Worm (Caenorhabditis elegans) whole organism, L4 larva: ENCODE results near the gene F40F9.3.

Experiments
- F10B5.3 ChIP-seq: sonication (generic microtip); optimal IDR thresholded peaks from 2 replicates; lab custom pipeline; 2016; ENCODE audit warnings: mild to moderate bottlenecking, missing genetic modification characterization, missing compliant biosample characterization
- F26F4.8 ChIP-seq: fragments of 200-800 bp; sonication (Bioruptor generic); conservative IDR thresholded peaks from 2 replicates; pipeline ENCODE4 v1.3.6; 2022; ENCODE audit warnings: missing genetic modification characterization, missing compliant biosample characterization
- T20F7.1 ChIP-seq: fragments of 200-800 bp; sonication (Bioruptor generic); optimal IDR thresholded peaks from 2 replicates; lab custom pipeline; 2018; ENCODE audit warnings: mild to moderate bottlenecking, missing genetic modification characterization, missing compliant biosample characterization
- Y5F2A.4 ChIP-seq: fragments of 200-800 bp; sonication (Bioruptor generic); optimal IDR thresholded peaks from 2 replicates; lab custom pipeline; 2018; ENCODE audit warnings: mild to moderate bottlenecking, missing genetic modification characterization, missing compliant biosample characterization
- ZK546.5 ChIP-seq, 2 experiments: sonication (generic microtip); optimal IDR thresholded peaks; 2 replicates each; lab custom pipeline; 2017; ENCODE audit warnings: missing biosample characterization in 2 of 2, missing genetic modification characterization in 2 of 2
- aha-1 ChIP-seq: fragments of 150-350 bp; peaks from one replicate; lab custom pipeline; 2014; ENCODE audit warnings: missing biosample characterization, missing genetic modification characterization
- aly-2 ChIP-seq: sonication (generic microtip); optimal IDR thresholded peaks from 2 replicates; lab custom pipeline; 2018; ENCODE audit warnings: missing biosample characterization, missing genetic modification characterization
- arid-1 ChIP-seq: fragments of 200-800 bp; sonication (Bioruptor generic); conservative IDR thresholded peaks from 2 replicates; pipeline ENCODE4 v1.3.6; 2022; ENCODE audit warnings: missing genetic modification reagents, missing genetic modification characterization, missing compliant biosample characterization
- ceh-28 ChIP-seq: fragments of 150-350 bp; optimal IDR thresholded peaks from 2 replicates; lab custom pipeline; 2014; ENCODE audit warnings: missing biosample characterization, missing genetic modification reagents, missing genetic modification characterization
- ceh-82 ChIP-seq: sonication (generic microtip); optimal IDR thresholded peaks from 2 replicates; lab custom pipeline; 2017; ENCODE audit warnings: missing biosample characterization, missing genetic modification characterization
- ctbp-1 ChIP-seq: fragments of 200-800 bp; sonication (Bioruptor generic); IDR thresholded peaks from 2 replicates; pipeline ENCODE4 v1.3.6; 2022; ENCODE audit warnings: missing genetic modification reagents, missing genetic modification characterization, missing compliant biosample characterization
- daf-12 ChIP-seq: fragments of 150-350 bp; optimal IDR thresholded peaks from 2 replicates; lab custom pipeline; 2014; ENCODE audit warnings: missing biosample characterization, missing genetic modification reagents, missing genetic modification characterization
- dmd-8 ChIP-seq: fragments of 200-800 bp; sonication (Bioruptor generic); IDR thresholded peaks from 2 replicates; pipeline ENCODE4 v1.3.6; 2022; ENCODE audit warnings: missing genetic modification characterization, missing compliant biosample characterization
- dmd-9 ChIP-seq: fragments of 200-800 bp; sonication (Bioruptor generic); IDR thresholded peaks from 2 replicates; pipeline ENCODE4 v1.3.6; 2022; ENCODE audit warnings: missing genetic modification reagents, missing genetic modification characterization, missing compliant biosample characterization
- dpl-1 ChIP-seq: fragments of 150-350 bp; optimal IDR thresholded peaks from 2 replicates; lab custom pipeline; 2014; ENCODE audit warnings: missing biosample characterization, missing genetic modification reagents, missing genetic modification characterization
- dve-1 ChIP-seq: sonication (generic microtip); optimal IDR thresholded peaks from 2 replicates; lab custom pipeline; 2017; ENCODE audit warnings: antibody characterized with exemption, mild to moderate bottlenecking, missing genetic modification characterization, missing compliant biosample characterization; ENCODE audit not compliant: insufficient read depth
- egl-43 ChIP-seq: fragments of 200-800 bp; sonication (Bioruptor generic); IDR thresholded peaks from 2 replicates; pipeline ENCODE4 v1.3.6; 2022; ENCODE audit warnings: missing genetic modification reagents, missing genetic modification characterization, missing compliant biosample characterization
- hlh-11 ChIP-seq: fragments of 200-800 bp; sonication (Bioruptor generic); optimal IDR thresholded peaks from 2 replicates; lab custom pipeline; 2018; ENCODE audit warnings: mild to moderate bottlenecking, missing genetic modification characterization, missing compliant biosample characterization
- lin-1 ChIP-seq: fragments of 200-800 bp; sonication (Bioruptor generic); IDR thresholded peaks from 2 replicates; pipeline ENCODE4 v1.3.6; 2022; ENCODE audit warnings: missing genetic modification reagents, missing genetic modification characterization, missing compliant biosample characterization
- lin-13 ChIP-seq: fragments of 150-350 bp; optimal IDR thresholded peaks from 2 replicates; lab custom pipeline; 2014; ENCODE audit warnings: missing biosample characterization, missing genetic modification reagents, missing genetic modification characterization
- lin-29 ChIP-seq: fragments of 200-800 bp; sonication (Bioruptor generic); IDR thresholded peaks from 2 replicates; pipeline ENCODE4 v1.3.6; 2022; ENCODE audit warnings: missing genetic modification reagents, missing genetic modification characterization, missing compliant biosample characterization
- lin-39 ChIP-seq: fragments of 150-350 bp; optimal IDR thresholded peaks from 2 replicates; lab custom pipeline; 2014; ENCODE audit warnings: missing biosample characterization, missing genetic modification reagents, missing genetic modification characterization
- madf-5 ChIP-seq, 2 experiments: fragments of 200-800 bp; sonication (Bioruptor generic); IDR thresholded peaks; 2 replicates each; pipeline ENCODE4 v1.3.6; 2022; ENCODE audit warnings: missing compliant biosample characterization in 2 of 2, missing genetic modification characterization in 2 of 2
- madf-9 ChIP-seq: fragments of 200-800 bp; sonication (Bioruptor generic); conservative IDR thresholded peaks from 2 replicates; pipeline ENCODE4 v1.3.6; 2022; ENCODE audit warnings: missing genetic modification reagents, missing genetic modification characterization, missing compliant biosample characterization
- mxl-2 ChIP-seq: fragments of 200-800 bp; sonication (Bioruptor generic); conservative IDR thresholded peaks from 2 replicates; pipeline ENCODE4 v1.3.6; 2022; ENCODE audit warnings: missing genetic modification reagents, missing genetic modification characterization, missing compliant biosample characterization
- nhr-42 ChIP-seq: fragments of 200-800 bp; sonication (Bioruptor generic); IDR thresholded peaks from 2 replicates; pipeline ENCODE4 v1.3.6; 2022; ENCODE audit warnings: missing genetic modification characterization, missing compliant biosample characterization
- nhr-48 ChIP-seq: sonication (generic microtip); optimal IDR thresholded peaks from 2 replicates; lab custom pipeline; 2016; ENCODE audit warnings: mild to moderate bottlenecking, missing genetic modification characterization, missing compliant biosample characterization
- nhr-76 ChIP-seq: fragments of 150-350 bp; optimal IDR thresholded peaks from 2 replicates; lab custom pipeline; 2014; ENCODE audit warnings: missing biosample characterization, missing genetic modification characterization
- nhr-77 ChIP-seq: fragments of 150-350 bp; optimal IDR thresholded peaks from 2 replicates; lab custom pipeline; 2014; ENCODE audit warnings: missing biosample characterization, missing genetic modification characterization
- pha-4 ChIP-seq, 2 experiments: fragments of 150-350 bp in 1 of 2; fragments of 200-800 bp in 1 of 2; sonication (Bioruptor generic) in 1 of 2; IDR thresholded peaks in 1 of 2; optimal IDR thresholded peaks in 1 of 2; 2 replicates each; pipeline versions ENCODE4 v1.3.6 to Lab custom; 2014 to 2022; ENCODE audit warnings: missing genetic modification characterization in 2 of 2, missing genetic modification reagents in 2 of 2, missing biosample characterization in 1 of 2, missing compliant biosample characterization in 1 of 2
- php-3 ChIP-seq: fragments of 200-800 bp; sonication (Bioruptor generic); IDR thresholded peaks from 2 replicates; pipeline ENCODE4 v1.3.6; 2022; ENCODE audit warnings: missing genetic modification reagents, missing genetic modification characterization, missing compliant biosample characterization
- pqm-1 ChIP-seq: sonication (generic microtip); optimal IDR thresholded peaks from 2 replicates; lab custom pipeline; 2017; ENCODE audit warnings: missing biosample characterization, missing genetic modification characterization
- rbr-2 ChIP-seq: sonication (generic microtip); optimal IDR thresholded peaks from 2 replicates; lab custom pipeline; 2016; ENCODE audit warnings: missing genotype, missing genetic modification characterization, missing compliant biosample characterization
- snpc-1.2 ChIP-seq: fragments of 200-800 bp; sonication (Bioruptor generic); IDR thresholded peaks from 2 replicates; pipeline ENCODE4 v1.3.6; 2022; ENCODE audit warnings: missing genetic modification reagents, missing genetic modification characterization, missing compliant biosample characterization
- snpc-4 ChIP-seq: fragments of 150-350 bp; optimal IDR thresholded peaks from 2 replicates; lab custom pipeline; 2014; ENCODE audit warnings: missing biosample characterization, missing genetic modification characterization
- tag-97 ChIP-seq: fragments of 200-800 bp; sonication (Bioruptor generic); IDR thresholded peaks from 2 replicates; pipeline ENCODE4 v1.3.6; 2022; ENCODE audit warnings: missing genetic modification characterization, missing compliant biosample characterization
- unc-39 ChIP-seq: sonication (generic microtip); optimal IDR thresholded peaks from 2 replicates; lab custom pipeline; 2017; ENCODE audit warnings: missing biosample characterization, missing genetic modification characterization
- zag-1 ChIP-seq: fragments of 150-350 bp; optimal IDR thresholded peaks from 2 replicates; lab custom pipeline; 2014; ENCODE audit warnings: missing biosample characterization, missing genetic modification characterization
- zfp-2 ChIP-seq: sonication (generic microtip); optimal IDR thresholded peaks from 2 replicates; lab custom pipeline; 2016; ENCODE audit warnings: mild to moderate bottlenecking, missing genetic modification characterization, missing compliant biosample characterization
- zip-11 ChIP-seq: fragments of 200-800 bp; sonication (Bioruptor generic); IDR thresholded peaks from 2 replicates; pipeline ENCODE4 v1.3.6; 2022; ENCODE audit warnings: missing genetic modification characterization, missing compliant biosample characterization
- zip-2 ChIP-seq: fragments of 150-350 bp; optimal IDR thresholded peaks from 2 replicates; lab custom pipeline; 2014; ENCODE audit warnings: missing biosample characterization, missing genetic modification characterization
- ztf-11 ChIP-seq: fragments of 150-350 bp; optimal IDR thresholded peaks from 2 replicates; lab custom pipeline; 2014; ENCODE audit warnings: missing biosample characterization, missing genetic modification characterization
- ztf-7 ChIP-seq: fragments of 150-350 bp; optimal IDR thresholded peaks from 2 replicates; lab custom pipeline; 2014; ENCODE audit warnings: missing biosample characterization, missing genetic modification characterization

The F40F9.3 gene

DNA sequence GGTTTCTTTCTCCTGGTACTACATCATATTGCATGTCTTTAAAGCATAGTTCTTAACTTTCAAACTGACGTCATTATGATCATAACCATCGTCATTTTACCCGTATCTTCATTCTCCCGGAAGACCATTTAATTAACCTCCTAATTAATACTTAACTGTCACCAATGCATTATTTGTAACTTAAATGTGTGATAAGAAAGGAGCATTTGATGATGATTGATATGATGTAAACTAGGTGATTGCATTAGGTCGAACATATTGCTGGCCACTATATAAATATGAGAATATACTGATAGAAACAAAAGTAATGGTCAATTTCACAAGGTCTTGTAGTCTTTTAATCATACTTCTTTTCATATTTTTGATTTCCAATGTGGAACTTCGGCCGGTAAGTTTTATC lies 41.2 kb downstream of the F40F9.3 start, which contains the start of gene hrg-3:
Gene hrg-3 (plus strand): TSS at position 227 of the 400 bp plus-strand sequence.
- TF ChIP-seq ZK546.5 (tag; optimal IDR thresholded peaks at IDR 0.05; lab: Kevin White, UChicago) (no peak), daf-12 (tag; lab: Kevin White, UChicago) (no peak), dmd-9 (GFP tag; lab: Robert Waterston, UW) (no peak), unc-39 (tag; lab: Kevin White, UChicago) (no peak), dpl-1 (GFP tag; lab: Kevin White, UChicago) (no peak), pqm-1 (tag; lab: Kevin White, UChicago) (peak; percentile 31), zfp-2 (tag; lab: Kevin White, UChicago) (no peak), lin-29 (GFP tag; lab: Robert Waterston, UW) (no peak), Y5F2A.4 (no peak), lin-1 (GFP tag; lab: Robert Waterston, UW) (no peak), aha-1 (no peak), php-3 (GFP tag; lab: Robert Waterston, UW) (peak; percentile 66), ztf-11 (no peak), snpc-4 (tag; lab: Kevin White, UChicago) (no peak), ceh-82 (tag; lab: Kevin White, UChicago) (no peak), zip-11 (GFP tag; lab: Robert Waterston, UW) (no peak), nhr-42 (GFP tag; lab: Robert Waterston, UW) (no peak), dve-1 (tag; lab: Kevin White, UChicago) (no peak), tag-97 (GFP tag; lab: Robert Waterston, UW) (no peak), ceh-28 (tag; lab: Kevin White, UChicago) (no peak), ztf-7 (peak; percentile 92), pha-4 (GFP tag; IDR thresholded peaks at IDR 0.05; lab: Robert Waterston, UW) (no peak), pha-4 (tag; optimal IDR thresholded peaks at IDR 0.05; lab: Kevin White, UChicago) (no peak)
- TF ChIP-seq, all 104 proteins: peak for 3

DNA sequence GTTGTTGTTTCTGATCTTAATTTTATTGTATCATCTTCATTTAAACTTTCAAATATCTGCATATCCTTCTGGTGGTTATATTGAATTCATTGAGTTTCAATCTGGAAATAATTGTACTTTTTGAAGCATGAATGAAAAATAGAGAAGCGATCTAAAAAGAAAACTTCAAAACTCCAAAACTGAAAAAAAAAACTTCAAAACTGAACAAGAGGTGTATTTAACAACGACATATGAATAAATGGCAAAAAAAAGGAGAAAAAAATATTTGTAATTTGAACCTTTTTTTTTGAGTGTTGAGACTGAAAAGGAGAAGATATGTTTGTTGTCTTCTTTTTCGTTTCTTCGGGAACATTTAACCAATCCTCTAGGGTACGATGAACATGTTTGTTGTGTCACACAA lies 42.9 kb downstream of the F40F9.3 start, which contains the start of gene F58E6.11:
Gene F58E6.11 (minus strand): TSS at position 101 of the 400 bp plus-strand sequence.
- no peak for TF ChIP-seq ctbp-1
- TF ChIP-seq arid-1 (GFP tag; lab: Robert Waterston, UW), result no peak
- TF ChIP-seq T20F7.1 (GFP tag; lab: Kevin White, UChicago), result no peak
- TF ChIP-seq lin-13 (GFP tag; lab: Kevin White, UChicago), result no peak
- TF ChIP-seq F26F4.8 (GFP tag; lab: Robert Waterston, UW), result no peak
- no peak for TF ChIP-seq F10B5.3 (tag; lab: Kevin White, UChicago)
- no peak for TF ChIP-seq tag-97 (GFP tag; lab: Robert Waterston, UW)

DNA sequence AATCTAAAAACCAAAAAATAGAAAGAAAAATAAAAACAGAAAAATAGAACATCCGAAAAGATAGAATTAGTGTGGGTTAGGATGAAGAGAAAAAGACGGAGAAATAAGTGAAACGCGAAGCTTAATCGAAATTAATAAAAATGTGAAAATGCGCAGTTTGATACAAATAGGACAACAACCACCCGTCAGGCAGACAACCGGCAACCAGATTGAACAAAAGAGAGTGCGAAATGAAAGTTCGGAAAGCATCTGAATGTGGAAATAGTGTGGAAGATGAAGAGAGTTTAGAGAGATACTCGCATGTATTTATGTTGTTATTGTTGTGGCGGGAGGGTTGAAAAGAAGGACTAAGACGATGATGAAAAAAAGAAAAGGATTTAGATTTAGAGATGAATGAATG lies 43.4 kb downstream of the F40F9.3 start:
- TF ChIP-seq aha-1 (no peak), zip-11 (GFP tag; lab: Robert Waterston, UW) (no peak), madf-9 (GFP tag; lab: Robert Waterston, UW) (no peak), dmd-8 (GFP tag; lab: Robert Waterston, UW) (no peak), nhr-77 (tag; lab: Kevin White, UChicago) (no peak), snpc-1.2 (no peak)

- TF ChIP-seq php-3 (GFP tag; lab: Robert Waterston, UW) (no peak), zip-11 (GFP tag; lab: Robert Waterston, UW) (no peak), lin-39 (tag; lab: Kevin White, UChicago) (no peak), rbr-2 (tag; lab: Kevin White, UChicago) (no peak), zip-2 (tag; lab: Kevin White, UChicago) (no peak), madf-9 (GFP tag; lab: Robert Waterston, UW) (no peak), nhr-76 (no peak), madf-5 (GFP tag; IDR thresholded peaks at IDR 0.05; lab: Robert Waterston, UW) (no peak), snpc-4 (tag; lab: Kevin White, UChicago) (no peak), mxl-2 (GFP tag; lab: Robert Waterston, UW) (no peak), aly-2 (tag; lab: Kevin White, UChicago) (no peak), hlh-11 (tag; lab: Kevin White, UChicago) (no peak), F10B5.3 (tag; lab: Kevin White, UChicago) (no peak), egl-43 (no peak), zag-1 (tag; lab: Kevin White, UChicago) (no peak), arid-1 (GFP tag; lab: Robert Waterston, UW) (no peak), nhr-48 (tag; lab: Kevin White, UChicago) (no peak), lin-1 (GFP tag; lab: Robert Waterston, UW) (no peak)
Measured at ce11 chrV:9763759-9764158, 48.8 kb downstream of the F40F9.3 start.
